Worm (Caenorhabditis elegans) whole organism, L1 larva: ENCODE data around the gene C06E1.11.

Experiments used
- C34B4.2 ChIP-seq: sonication (generic microtip); optimal IDR thresholded peaks from 2 replicates; lab custom pipeline; 2017; ENCODE audit warnings: mild to moderate bottlenecking, missing genetic modification characterization, missing compliant biosample characterization
- F16B12.6 ChIP-seq: fragments of 150-350 bp; optimal IDR thresholded peaks from 2 replicates; lab custom pipeline; 2014; ENCODE audit warnings: missing biosample characterization, missing genetic modification characterization
- aha-1 ChIP-seq: fragments of 150-350 bp; optimal IDR thresholded peaks from 2 replicates; lab custom pipeline; 2014; ENCODE audit warnings: missing biosample characterization, missing genetic modification characterization
- alr-1 ChIP-seq: fragments of 200-800 bp; sonication (Bioruptor generic); optimal IDR thresholded peaks from 2 replicates; lab custom pipeline; 2018; ENCODE audit warnings: borderline replicate concordance, mild to moderate bottlenecking, missing genetic modification characterization, missing compliant biosample characterization
- aly-2 ChIP-seq: fragments of 150-350 bp; optimal IDR thresholded peaks from 2 replicates; lab custom pipeline; 2014; ENCODE audit warnings: missing biosample characterization, missing genetic modification characterization
- ama-1 ChIP-seq: fragments of 150-350 bp; optimal IDR thresholded peaks from 2 replicates; lab custom pipeline; 2014
- blmp-1 ChIP-seq: fragments of 150-350 bp; optimal IDR thresholded peaks from 2 replicates; lab custom pipeline; 2014; ENCODE audit warnings: missing biosample characterization, missing genetic modification characterization
- ceh-88 ChIP-seq: fragments of 200-800 bp; sonication (Bioruptor generic); IDR thresholded peaks from 2 replicates; pipeline ENCODE4 v1.3.6; 2022; ENCODE audit warnings: missing genetic modification characterization, missing compliant biosample characterization
- ceh-90 ChIP-seq: sonication (generic microtip); optimal IDR thresholded peaks from 2 replicates; lab custom pipeline; 2016; ENCODE audit warnings: missing genetic modification characterization, missing compliant biosample characterization
- dpl-1 ChIP-seq, 3 experiments: fragments of 150-350 bp in 2 of 3; sonication (generic microtip) in 1 of 3; optimal IDR thresholded peaks; 2 replicates each; lab custom pipeline; 2014 to 2017; ENCODE audit warnings: missing biosample characterization in 3 of 3, missing genetic modification characterization in 3 of 3, missing genetic modification reagents in 3 of 3
- efl-1 ChIP-seq, 4 experiments: fragments of 150-350 bp; optimal IDR thresholded peaks in 3 of 4; peaks in 1 of 4; 1 replicate in 1 of 4; 2 replicates in 3 of 4; lab custom pipeline; 2014; ENCODE audit warnings: missing biosample characterization in 2 of 4, missing genetic modification characterization in 2 of 4, missing genetic modification reagents in 2 of 4
- egl-13 ChIP-seq: sonication (generic microtip); optimal IDR thresholded peaks from 2 replicates; lab custom pipeline; 2016; ENCODE audit warnings: missing genotype, missing genetic modification reagents, missing genetic modification characterization, missing compliant biosample characterization
- egl-27 ChIP-seq, 2 experiments: fragments of 150-350 bp in 1 of 2; sonication (generic microtip); optimal IDR thresholded peaks; 3 replicates each; lab custom pipeline; 2017 to 2018; ENCODE audit warnings: missing biosample characterization in 2 of 2, missing genetic modification characterization in 2 of 2, missing genetic modification reagents in 2 of 2
- elt-2 ChIP-seq: sonication (generic microtip); optimal IDR thresholded peaks from 2 replicates; lab custom pipeline; 2016; ENCODE audit warnings: missing genetic modification characterization, mild to moderate bottlenecking, inconsistent platforms, missing compliant biosample characterization, missing genetic modification reagents
- ets-5 ChIP-seq: fragments of 200-800 bp; sonication (Bioruptor generic); IDR thresholded peaks from 2 replicates; pipeline ENCODE4 v1.3.6; 2022; ENCODE audit warnings: missing genetic modification characterization, missing compliant biosample characterization
- fkh-10 ChIP-seq: sonication (generic microtip); optimal IDR thresholded peaks from 2 replicates; lab custom pipeline; 2017; ENCODE audit warnings: missing biosample characterization, missing genetic modification reagents, missing genetic modification characterization
- grh-1 ChIP-seq: fragments of 200-800 bp; sonication (Bioruptor generic); IDR thresholded peaks from 2 replicates; pipeline ENCODE4 v1.3.6; 2022; ENCODE audit warnings: missing genetic modification reagents, missing genetic modification characterization, missing compliant biosample characterization
- hlh-4 ChIP-seq: sonication (generic microtip); optimal IDR thresholded peaks from 2 replicates; lab custom pipeline; 2016; ENCODE audit warnings: mild to moderate bottlenecking, missing genetic modification characterization, missing compliant biosample characterization
- lin-14 ChIP-seq: fragments of 200-800 bp; sonication (Bioruptor generic); optimal IDR thresholded peaks from 2 replicates; lab custom pipeline; 2018; ENCODE audit warnings: mild to moderate bottlenecking, missing genetic modification characterization, moderate library complexity, missing compliant biosample characterization
- lin-15B ChIP-seq: fragments of 150-350 bp; sonication (generic microtip); optimal IDR thresholded peaks from 3 replicates; lab custom pipeline; 2014; ENCODE audit warnings: missing biosample characterization, missing genetic modification characterization
- lin-39 ChIP-seq: fragments of 150-350 bp; optimal IDR thresholded peaks from 2 replicates; lab custom pipeline; 2014; ENCODE audit warnings: missing biosample characterization, missing genetic modification reagents, missing genetic modification characterization
- lir-3 ChIP-seq: sonication (generic microtip); optimal IDR thresholded peaks from 2 replicates; lab custom pipeline; 2016; ENCODE audit warnings: mild to moderate bottlenecking, missing genetic modification characterization, moderate library complexity, missing compliant biosample characterization; ENCODE audit not compliant: poor library complexity
- lsy-2 ChIP-seq, 2 experiments: fragments of 150-350 bp; optimal IDR thresholded peaks; 2 replicates each; lab custom pipeline; 2014; ENCODE audit warnings: missing biosample characterization in 2 of 2, missing genetic modification characterization in 2 of 2
- mab-9 ChIP-seq: fragments of 200-800 bp; sonication (Bioruptor generic); IDR thresholded peaks from 2 replicates; pipeline ENCODE4 v1.3.6; 2022; ENCODE audit warnings: missing genetic modification reagents, missing genetic modification characterization, missing compliant biosample characterization
- mep-1 ChIP-seq: fragments of 150-350 bp; optimal IDR thresholded peaks from 2 replicates; lab custom pipeline; 2014; ENCODE audit warnings: missing biosample characterization, missing genetic modification characterization
- nhr-19 ChIP-seq: fragments of 200-800 bp; sonication (Bioruptor generic); conservative IDR thresholded peaks from 2 replicates; pipeline ENCODE4 v1.3.6; 2022; ENCODE audit warnings: missing genetic modification characterization, missing compliant biosample characterization
- nhr-28 ChIP-seq: fragments of 150-350 bp; optimal IDR thresholded peaks from 2 replicates; lab custom pipeline; 2014; ENCODE audit warnings: missing biosample characterization, missing genetic modification characterization
- nhr-71 ChIP-seq: sonication (generic microtip); optimal IDR thresholded peaks from 2 replicates; lab custom pipeline; 2016; ENCODE audit warnings: mild to moderate bottlenecking, missing genetic modification characterization, moderate library complexity, missing compliant biosample characterization
- nhr-76 ChIP-seq: sonication (generic microtip); optimal IDR thresholded peaks from 2 replicates; lab custom pipeline; 2017; ENCODE audit warnings: missing biosample characterization, missing genetic modification characterization
- nhr-77 ChIP-seq: fragments of 150-350 bp; optimal IDR thresholded peaks from 2 replicates; lab custom pipeline; 2014; ENCODE audit warnings: missing biosample characterization, missing genetic modification characterization
- nhr-84 ChIP-seq: sonication (generic microtip); optimal IDR thresholded peaks from 2 replicates; lab custom pipeline; 2017; ENCODE audit warnings: missing biosample characterization, missing genetic modification characterization
- nhr-85 ChIP-seq: sonication (generic microtip); peaks from one replicate; lab custom pipeline; 2016; ENCODE audit warnings: missing genetic modification characterization, inconsistent platforms, missing compliant biosample characterization
- pag-3 ChIP-seq: sonication (generic microtip); optimal IDR thresholded peaks from 2 replicates; lab custom pipeline; 2017; ENCODE audit warnings: missing genetic modification characterization, mild to moderate bottlenecking, missing compliant biosample characterization, antibody characterized with exemption, borderline replicate concordance; ENCODE audit not compliant: insufficient read depth
- pax-3 ChIP-seq: fragments of 200-800 bp; sonication (Bioruptor generic); optimal IDR thresholded peaks from 2 replicates; lab custom pipeline; 2018; ENCODE audit warnings: mild to moderate bottlenecking, missing genetic modification characterization, moderate library complexity, missing compliant biosample characterization
- pqm-1 ChIP-seq: sonication (generic microtip); optimal IDR thresholded peaks from 3 replicates; lab custom pipeline; 2017; ENCODE audit warnings: missing biosample characterization, missing genetic modification characterization
- skn-1 ChIP-seq: fragments of 150-350 bp; optimal IDR thresholded peaks from 2 replicates; lab custom pipeline; 2014; ENCODE audit warnings: missing biosample characterization, missing genetic modification characterization
- snu-23 ChIP-seq: sonication (generic microtip); optimal IDR thresholded peaks from 2 replicates; lab custom pipeline; 2016; ENCODE audit warnings: missing genetic modification characterization, missing compliant biosample characterization
- sox-4 ChIP-seq: sonication (generic microtip); optimal IDR thresholded peaks from 2 replicates; lab custom pipeline; 2016; ENCODE audit warnings: missing genetic modification characterization, missing compliant biosample characterization
- sptf-1 ChIP-seq: fragments of 150-350 bp; optimal IDR thresholded peaks from 2 replicates; lab custom pipeline; 2014; ENCODE audit warnings: missing biosample characterization, missing genetic modification characterization
- sup-37 ChIP-seq: fragments of 200-800 bp; sonication (Bioruptor generic); optimal IDR thresholded peaks from 2 replicates; lab custom pipeline; 2018; ENCODE audit warnings: mild to moderate bottlenecking, missing genetic modification characterization, missing compliant biosample characterization
- swsn-7 ChIP-seq: sonication (generic microtip); optimal IDR thresholded peaks from 2 replicates; lab custom pipeline; 2016; ENCODE audit warnings: missing genetic modification characterization, missing compliant biosample characterization
- tbx-2 ChIP-seq: sonication (generic microtip); optimal IDR thresholded peaks from 2 replicates; lab custom pipeline; 2016; ENCODE audit warnings: missing genetic modification characterization, missing compliant biosample characterization
- tlp-1 ChIP-seq: fragments of 150-350 bp; optimal IDR thresholded peaks from 2 replicates; lab custom pipeline; 2014; ENCODE audit warnings: missing biosample characterization, missing genetic modification characterization
- unc-130 ChIP-seq: fragments of 150-350 bp; optimal IDR thresholded peaks from 2 replicates; lab custom pipeline; 2017; ENCODE audit warnings: missing biosample characterization, missing genetic modification characterization, inconsistent platforms
- unc-86 ChIP-seq: sonication (generic microtip); optimal IDR thresholded peaks from 2 replicates; lab custom pipeline; 2016; ENCODE audit warnings: missing genetic modification characterization, missing compliant biosample characterization
- vab-15 ChIP-seq: sonication (generic microtip); optimal IDR thresholded peaks from 2 replicates; lab custom pipeline; 2017; ENCODE audit warnings: missing genotype, mild to moderate bottlenecking, missing genetic modification characterization, missing compliant biosample characterization
- zag-1 ChIP-seq: fragments of 150-350 bp; optimal IDR thresholded peaks from 2 replicates; lab custom pipeline; 2014; ENCODE audit warnings: missing biosample characterization, missing genetic modification characterization
- zip-4 ChIP-seq: fragments of 200-800 bp; sonication (Bioruptor generic); optimal IDR thresholded peaks from 2 replicates; lab custom pipeline; 2018; ENCODE audit warnings: mild to moderate bottlenecking, missing genetic modification characterization, moderate library complexity, missing compliant biosample characterization
- ztf-11 ChIP-seq, 2 experiments: sonication (generic microtip); optimal IDR thresholded peaks; 2 replicates each; lab custom pipeline; 2016 to 2017; ENCODE audit warnings: missing genetic modification characterization in 2 of 2, missing biosample characterization in 1 of 2, missing compliant biosample characterization in 1 of 2

The C06E1.11 gene

DNA sequence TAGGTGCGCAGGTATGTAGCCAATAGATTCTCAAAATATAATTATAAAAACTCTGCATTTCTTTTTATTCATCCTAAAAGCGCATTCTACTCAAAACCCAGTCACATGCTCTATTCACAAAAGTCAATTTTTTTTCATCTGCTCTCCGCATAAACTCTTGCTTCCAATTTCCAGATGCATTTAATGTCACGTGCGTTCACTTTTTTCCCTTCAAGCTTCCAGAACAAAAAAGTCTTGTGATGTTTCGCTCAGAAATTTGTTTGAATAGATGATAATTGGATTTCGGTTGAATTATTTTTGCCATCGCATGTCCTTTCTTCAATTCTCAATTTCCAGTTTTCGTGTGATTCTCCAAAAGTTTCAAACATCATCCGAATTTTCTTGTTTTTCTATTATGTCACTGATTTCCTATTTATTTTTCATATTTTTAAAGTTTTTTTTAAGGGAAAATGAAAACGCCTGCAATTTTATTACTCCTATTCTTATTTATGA lies 48.5 kb upstream of the C06E1.11 start, which contains the start of gene F22B7.1 (continued):
- no peak for TF ChIP-seq unc-130 (tag; lab: Kevin White, UChicago)
- no peak for TF ChIP-seq ceh-88 (GFP tag; lab: Robert Waterston, UW)
- peak; percentile 18 for TF ChIP-seq lir-3
- TF ChIP-seq nhr-76 (tag; lab: Kevin White, UChicago): no peak
- no peak for TF ChIP-seq nhr-84 (tag; lab: Kevin White, UChicago)
- no peak for TF ChIP-seq nhr-19 (GFP tag; lab: Robert Waterston, UW)
- no peak for TF ChIP-seq lin-15B (tag; lab: Kevin White, UChicago)
- TF ChIP-seq elt-2: no peak
- TF ChIP-seq alr-1: no peak
- TF ChIP-seq zip-4 (GFP tag; lab: Kevin White, UChicago): no peak
- TF ChIP-seq mab-9 (GFP tag; lab: Robert Waterston, UW): no peak
- TF ChIP-seq sptf-1 (tag; lab: Kevin White, UChicago): no peak

DNA sequence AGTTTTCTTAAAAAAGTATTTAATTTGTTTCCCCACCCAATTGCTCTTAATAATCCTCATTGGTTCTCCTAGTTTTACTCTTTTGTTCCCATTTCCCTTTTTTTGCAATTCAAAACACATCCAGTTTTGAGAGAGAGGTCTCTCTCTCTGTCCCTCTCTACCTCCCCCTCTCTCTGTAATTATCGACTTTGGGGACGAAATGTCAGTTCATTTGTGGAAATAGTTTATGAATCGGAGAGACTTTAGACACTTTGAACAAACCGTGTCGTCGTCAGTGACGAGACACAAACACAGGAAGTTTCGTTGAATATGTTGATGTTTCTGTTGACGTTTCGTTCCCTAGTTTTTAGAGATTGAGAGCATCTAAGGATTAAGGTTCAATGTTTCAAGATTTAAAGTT lies 46.7 kb upstream of the C06E1.11 start:
- peak in 1 of 2 experiments; percentile 3 for TF ChIP-seq lsy-2 (tag; optimal IDR thresholded peaks at IDR 0.05; lab: Kevin White, UChicago)
- peak; percentile 60 for TF ChIP-seq nhr-85 (tag; lab: Kevin White, UChicago)
- TF ChIP-seq aha-1: no peak
- TF ChIP-seq skn-1 (tag; lab: Kevin White, UChicago): no peak
- peak in 1 of 2 experiments; percentile 17 for TF ChIP-seq efl-1 (optimal IDR thresholded peaks at IDR 0.05; lab: Kevin White, UChicago)
- no peak for TF ChIP-seq efl-1 (GFP tag; optimal IDR thresholded peaks at IDR 0.05 in 1 of 2; lab: Kevin White, UChicago)
- TF ChIP-seq ets-5: no peak
- TF ChIP-seq lin-14 (GFP tag; lab: Kevin White, UChicago): peak; percentile 45
- TF ChIP-seq mep-1 (tag; lab: Kevin White, UChicago): peak; percentile 1
- no peak for TF ChIP-seq pag-3 (tag; lab: Kevin White, UChicago)
- peak; percentile 59 for TF ChIP-seq blmp-1 (tag; lab: Kevin White, UChicago)
- TF ChIP-seq nhr-71: peak; percentile 1
- no peak for TF ChIP-seq sox-4
- no peak for TF ChIP-seq sup-37 (GFP tag; lab: Kevin White, UChicago)
- TF ChIP-seq C34B4.2 (tag; lab: Kevin White, UChicago): no peak
- TF ChIP-seq snu-23: peak; percentile 28
- TF ChIP-seq lir-3: no peak
- no peak for TF ChIP-seq ceh-90 (tag; lab: Kevin White, UChicago)
- no peak for TF ChIP-seq zag-1 (tag; lab: Kevin White, UChicago)
- no peak for TF ChIP-seq nhr-77 (tag; lab: Kevin White, UChicago)

DNA sequence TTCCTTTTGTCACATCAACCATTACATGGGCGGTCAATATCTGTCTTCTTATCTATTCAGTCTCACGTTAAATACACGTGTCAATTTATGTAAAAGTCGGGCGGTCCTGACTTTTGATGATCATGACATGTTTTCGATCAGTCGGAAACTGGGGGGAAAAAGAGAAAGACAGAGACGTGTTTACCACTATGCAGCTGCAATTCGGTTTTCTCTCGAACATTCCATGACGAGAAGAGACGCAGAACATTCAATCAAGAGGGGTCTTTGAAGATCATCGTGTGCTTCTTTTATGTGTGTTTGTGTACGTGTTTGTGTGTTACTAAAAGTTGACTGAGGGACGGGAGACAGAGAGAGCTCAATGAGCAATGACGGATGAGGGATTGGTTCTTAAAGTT lies 41.9 kb upstream of the C06E1.11 start:
- TF ChIP-seq aly-2 (peak; percentile 32), vab-15 (tag; lab: Kevin White, UChicago) (peak; percentile 90), nhr-28 (tag; lab: Kevin White, UChicago) (no peak), pag-3 (tag; lab: Kevin White, UChicago) (peak; percentile 55), unc-86 (tag; lab: Kevin White, UChicago) (no peak), F16B12.6 (tag; lab: Kevin White, UChicago) (no peak), lin-14 (GFP tag; lab: Kevin White, UChicago) (peak; percentile 98), egl-13 (tag; lab: Kevin White, UChicago) (peak; percentile 73), grh-1 (GFP tag; lab: Robert Waterston, UW) (peak; percentile 74), tlp-1 (tag; lab: Kevin White, UChicago) (no peak), sup-37 (GFP tag; lab: Kevin White, UChicago) (peak; percentile 18), ztf-11 (tag; optimal IDR thresholded peaks at IDR 0.05; lab: Kevin White, UChicago) (no peak), skn-1 (tag; lab: Kevin White, UChicago) (peak; percentile 55), pqm-1 (tag; lab: Kevin White, UChicago) (no peak), tbx-2 (tag; lab: Kevin White, UChicago) (peak; percentile 91), lin-39 (tag; lab: Kevin White, UChicago) (peak; percentile 32), ama-1 (lab: Kevin White, UChicago) (peak; percentile 91), C34B4.2 (tag; lab: Kevin White, UChicago) (peak; percentile 85), dpl-1 (GFP tag; optimal IDR thresholded peaks at IDR 0.05; lab: Kevin White, UChicago) (peak; percentile 38 to 68 (median 57)), hlh-4 (tag; lab: Kevin White, UChicago) (no peak), swsn-7 (tag; lab: Kevin White, UChicago) (peak; percentile 88), nhr-76 (tag; lab: Kevin White, UChicago) (no peak), elt-2 (peak; percentile 96), lsy-2 (tag; optimal IDR thresholded peaks at IDR 0.05; lab: Kevin White, UChicago) (peak; percentile 80 to 90), fkh-10 (no peak), pax-3 (tag; lab: Kevin White, UChicago) (no peak), mep-1 (tag; lab: Kevin White, UChicago) (peak; percentile 96), ets-5 (no peak), egl-27 (tag; optimal IDR thresholded peaks at IDR 0.05; lab: Kevin White, UChicago) (peak; percentile 49 to 55)
